Fruit fly (Drosophila melanogaster): Measurements from ENCODE around the gene CG42834.
A peak's percentile ranks its signal among the peaks of the same experiment; 100 is the strongest.

Gene CG42834

dm6 chr3R:17403188-17403587 is 15.4 kb upstream of the CG42834 start, which contains the start of gene CG34279:
CG34279 (minus strand) TSS chr3R:17403288.
- TF ChIP-seq brk (GFP tag; optimal IDR thresholded peaks at IDR 0.05) (no peak), rgr (GFP tag; optimal IDR thresholded peaks at IDR 0.05) (peak; percentile 21), Hnf4 (GFP tag; optimal IDR thresholded peaks at IDR 0.05) (peak; percentile 11), GATAd (GFP tag; optimal IDR thresholded peaks at IDR 0.05) (no peak), h (GFP tag; optimal IDR thresholded peaks at IDR 0.05) (peak; percentile 34), Dif (GFP tag; optimal IDR thresholded peaks at IDR 0.05; ENCODE audit: partially characterized antibody) (no peak), Jra (GFP tag; optimal IDR thresholded peaks at IDR 0.05) (no peak), psq (GFP tag; optimal IDR thresholded peaks at IDR 0.05) (no peak), Myc (optimal IDR thresholded peaks at IDR 0.05) (no peak), Abd-B (GFP tag; optimal IDR thresholded peaks at IDR 0.05) (no peak), CrebA (GFP tag; optimal IDR thresholded peaks at IDR 0.05; ENCODE audit: borderline replicate concordance) (no peak), dl (GFP tag; optimal IDR thresholded peaks at IDR 0.05; ENCODE audit: insufficient read depth in 1 of 2, partially characterized antibody in 2 of 2) (no peak)

- TF ChIP-seq Myc (optimal IDR thresholded peaks at IDR 0.05) (no peak), Vsx2 (GFP tag; optimal IDR thresholded peaks at IDR 0.05; ENCODE audit: partially characterized antibody) (peak; percentile 45), Dif (GFP tag; optimal IDR thresholded peaks at IDR 0.05; ENCODE audit: partially characterized antibody) (no peak), dmrt93B (GFP tag; optimal IDR thresholded peaks at IDR 0.05) (no peak), usp (GFP tag; optimal IDR thresholded peaks at IDR 0.05) (no peak)
These were observed 14.9 kb upstream of the CG42834 start, which contains the start of gene CG34280 for dm6 chr3R:17403618-17404017. CG34280 (minus strand) TSS chr3R:17403718.

- TF ChIP-seq jim (GFP tag; optimal IDR thresholded peaks at IDR 0.05) (no peak), CG9705 (GFP tag; optimal IDR thresholded peaks at IDR 0.05) (no peak), tai (GFP tag; optimal IDR thresholded peaks at IDR 0.05) (peak; percentile 59), N (GFP tag; optimal IDR thresholded peaks at IDR 0.05) (no peak), h (GFP tag; optimal IDR thresholded peaks at IDR 0.05) (peak; percentile 16), usp (GFP tag; optimal IDR thresholded peaks at IDR 0.05) (no peak), dl (GFP tag; optimal IDR thresholded peaks at IDR 0.05; ENCODE audit: insufficient read depth in 1 of 2, partially characterized antibody in 2 of 2) (no peak), Hnf4 (GFP tag; optimal IDR thresholded peaks at IDR 0.05) (peak; percentile 78), Mio (GFP tag; optimal IDR thresholded peaks at IDR 0.05) (no peak), Dif (GFP tag; optimal IDR thresholded peaks at IDR 0.05; ENCODE audit: partially characterized antibody) (no peak), lola (GFP tag; optimal IDR thresholded peaks at IDR 0.05) (no peak), CG32264 (GFP tag; optimal IDR thresholded peaks at IDR 0.05) (no peak), sv (GFP tag; optimal IDR thresholded peaks at IDR 0.05) (no peak), Abd-B (GFP tag; optimal IDR thresholded peaks at IDR 0.05) (no peak), foxo (GFP tag; optimal IDR thresholded peaks at IDR 0.05) (peak in 1 of 2 experiments; percentile 5), woc (GFP tag; optimal IDR thresholded peaks at IDR 0.05) (no peak), Rel (GFP tag; optimal IDR thresholded peaks at IDR 0.05) (no peak), Rel (tag; optimal IDR thresholded peaks at IDR 0.05) (no peak), sage (GFP tag; optimal IDR thresholded peaks at IDR 0.05) (no peak), Sp1 (GFP tag; optimal IDR thresholded peaks at IDR 0.05) (no peak), Vsx2 (GFP tag; optimal IDR thresholded peaks at IDR 0.05; ENCODE audit: partially characterized antibody) (no peak), OdsH (GFP tag; optimal IDR thresholded peaks at IDR 0.05) (peak; percentile 60), br (GFP tag; optimal IDR thresholded peaks at IDR 0.05) (peak; percentile 55), dsf (GFP tag; optimal IDR thresholded peaks at IDR 0.05; ENCODE audit: borderline replicate concordance) (no peak), brk (GFP tag; optimal IDR thresholded peaks at IDR 0.05) (peak; percentile 40), GATAd (GFP tag; optimal IDR thresholded peaks at IDR 0.05) (no peak), HLH106 (tag; optimal IDR thresholded peaks at IDR 0.05) (peak; percentile 12), psq (GFP tag; optimal IDR thresholded peaks at IDR 0.05) (no peak), Hr83 (GFP tag; optimal IDR thresholded peaks at IDR 0.05; ENCODE audit: poor library complexity, severe bottlenecking) (peak; percentile 77), pan (optimal IDR thresholded peaks at IDR 0.05) (no peak), Myc (optimal IDR thresholded peaks at IDR 0.05) (no peak), dmrt93B (GFP tag; optimal IDR thresholded peaks at IDR 0.05) (no peak), Dfd (GFP tag; optimal IDR thresholded peaks at IDR 0.05) (no peak), ey (GFP tag; optimal IDR thresholded peaks at IDR 0.05) (no peak), Hr78 (GFP tag; optimal IDR thresholded peaks at IDR 0.05) (no peak), rgr (GFP tag; optimal IDR thresholded peaks at IDR 0.05) (peak; percentile 72), Jra (GFP tag; optimal IDR thresholded peaks at IDR 0.05) (peak; percentile 36), fru (GFP tag; optimal IDR thresholded peaks at IDR 0.05) (peak; percentile 2), CrebA (GFP tag; optimal IDR thresholded peaks at IDR 0.05; ENCODE audit: borderline replicate concordance) (no peak)
These were observed 14.4 kb upstream of the CG42834 start for dm6 chr3R:17404155-17404554.
